Worm (Caenorhabditis elegans) whole organism, young adult: Measurements from ENCODE around the gene Y81G3A.1.

Experiments
- Y79H2A.3 ChIP-seq: fragments of 200-800 bp; sonication (Bioruptor generic); conservative IDR thresholded peaks from 2 replicates; pipeline ENCODE4 v1.3.6; 2022; ENCODE audit warnings: missing genetic modification reagents, missing genetic modification characterization, missing compliant biosample characterization
- ceh-100 ChIP-seq: fragments of 200-800 bp; sonication (Bioruptor generic); IDR thresholded peaks from 2 replicates; pipeline ENCODE4 v1.3.6; 2022; ENCODE audit warnings: missing genetic modification reagents, missing genetic modification characterization, missing compliant biosample characterization
- him-1 ChIP-seq: sonication (generic microtip); optimal IDR thresholded peaks from 2 replicates; lab custom pipeline; 2016; ENCODE audit warnings: missing genotype, missing genetic modification reagents, missing genetic modification characterization, missing compliant biosample characterization
- madf-10 ChIP-seq: sonication (generic microtip); optimal IDR thresholded peaks from 2 replicates; lab custom pipeline; 2016; ENCODE audit warnings: mild to moderate bottlenecking, missing genetic modification characterization, missing compliant biosample characterization
- nfyb-1 ChIP-seq: fragments of 200-800 bp; sonication (Bioruptor generic); IDR thresholded peaks from 2 replicates; pipeline ENCODE4 v1.3.6; 2022; ENCODE audit warnings: missing genetic modification reagents, missing genetic modification characterization, missing compliant biosample characterization
- rcor-1 ChIP-seq: fragments of 200-800 bp; sonication (Bioruptor generic); IDR thresholded peaks from 2 replicates; pipeline ENCODE4 v1.3.6; 2022; ENCODE audit warnings: missing genetic modification reagents, missing genetic modification characterization, missing compliant biosample characterization

DNA sequence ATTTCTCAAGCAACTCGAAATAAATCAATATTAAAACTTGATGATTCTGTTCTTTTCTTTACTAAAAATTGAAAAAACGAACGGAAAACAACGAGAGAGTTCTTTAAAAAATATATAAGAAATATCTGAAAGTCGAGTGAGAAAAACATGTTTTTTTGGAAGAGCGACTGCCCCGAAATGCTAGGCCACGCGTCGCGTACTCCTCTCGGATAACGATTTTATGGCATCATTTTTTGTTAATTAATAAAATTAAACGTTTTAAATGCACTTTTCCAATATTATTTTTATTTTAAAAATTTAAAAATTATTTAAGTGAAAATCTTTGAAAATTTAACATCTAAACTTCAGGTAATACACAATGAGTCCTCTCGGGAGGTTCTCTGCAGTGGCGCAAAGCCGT lies 33.4 kb upstream of the Y81G3A.1 start, which contains the start of gene gfm-1:
- TF ChIP-seq Y79H2A.3 (GFP tag; lab: Robert Waterston, UW) (no peak), madf-10 (tag; lab: Kevin White, UChicago) (peak; percentile 6), him-1 (tag; lab: Kevin White, UChicago) (no peak), rcor-1 (no peak), nfyb-1 (no peak), ceh-100 (GFP tag; lab: Robert Waterston, UW) (no peak)
